Worm (Caenorhabditis elegans): ENCODE data around the gene Y51H4A.1.
A peak's percentile ranks its signal among the peaks of the same experiment; 100 is the strongest.
"Not testable (repeated sequence)": the region's sequence is repeated elsewhere in the genome, so short reads cannot be mapped to it uniquely, and the experiment has no call there.

Y51H4A.1 gene

ce11 chrIV:16482790-16483189 lies 5.7 kb upstream of the Y51H4A.1 start (continued):
- TF ChIP-seq Y75B8A.6 (GFP tag; IDR thresholded peaks at IDR 0.05) (no peak), aha-1 (tag) (peak; percentile 0), snpc-4 (tag; optimal IDR thresholded peaks at IDR 0.05) (no peak), dpl-1 (GFP tag; optimal IDR thresholded peaks at IDR 0.05) (no peak), hif-1 (tag; optimal IDR thresholded peaks at IDR 0.05) (peak in 1 of 2 experiments; percentile 60), ctbp-1 (GFP tag; IDR thresholded peaks at IDR 0.05) (no peak), ama-1 (optimal IDR thresholded peaks at IDR 0.05) (peak; percentile 58), nhr-77 (tag; optimal IDR thresholded peaks at IDR 0.05) (no peak), dmd-6 (GFP tag; IDR thresholded peaks at IDR 0.05) (no peak), arid-1 (GFP tag; conservative IDR thresholded peaks at IDR 0.05) (no peak; the same call in 1 of the 2 replicates), nhr-28 (tag; optimal IDR thresholded peaks at IDR 0.05) (no peak), dmd-8 (GFP tag; IDR thresholded peaks at IDR 0.05) (0 out of 2 replicates have a peak, but pooled peaks have one; percentile 28), Y5F2A.4 (GFP tag; optimal IDR thresholded peaks at IDR 0.05) (no peak), daf-19 (GFP tag; conservative IDR thresholded peaks at IDR 0.05) (no peak)

- peak; percentile 63 for TF ChIP-seq vab-7 (GFP tag; IDR thresholded peaks at IDR 0.05)
- 0 out of 2 replicates have a peak, but pooled peaks have one; percentile 21 for TF ChIP-seq Y48G9A.11 (GFP tag; IDR thresholded peaks at IDR 0.05)
- 0 out of 2 replicates have a peak, but pooled peaks have one; percentile 15 for TF ChIP-seq D1046.2 (GFP tag; IDR thresholded peaks at IDR 0.05)
- TF ChIP-seq snpc-1.2 (GFP tag; IDR thresholded peaks at IDR 0.05), result peak; percentile 95
- TF ChIP-seq lin-38 (GFP tag; IDR thresholded peaks at IDR 0.05), result peak; percentile 60
- TF ChIP-seq madf-5 (GFP tag; IDR thresholded peaks at IDR 0.05), result 0 out of 4 replicates have a peak, but pooled peaks of 1 of the 2 experiments have one; percentile 62
- 0 out of 2 replicates have a peak, but pooled peaks have one; percentile 38 for TF ChIP-seq arid-1 (GFP tag; conservative IDR thresholded peaks at IDR 0.05)
- peak; percentile 9; the same call in 1 of the 2 replicates for TF ChIP-seq zip-11 (GFP tag; IDR thresholded peaks at IDR 0.05)
- peak; percentile 28; the same call in 1 of the 2 replicates for TF ChIP-seq pha-4 (GFP tag; IDR thresholded peaks at IDR 0.05)
- not testable (repeated sequence) for TF ChIP-seq pha-4 (tag; optimal IDR thresholded peaks at IDR 0.05)
Observed at ce11 chrIV:16482143-16482542, 5.0 kb upstream of the Y51H4A.1 start.

- not testable (repeated sequence) for TF ChIP-seq mes-2 (tag; optimal IDR thresholded peaks at IDR 0.05; ENCODE audit: poor library complexity, severe bottlenecking); F37D6.2 (tag; optimal IDR thresholded peaks at IDR 0.05); nhr-77 (tag; optimal IDR thresholded peaks at IDR 0.05)
Observed at ce11 chrIV:16480888-16481287, 3.8 kb upstream of the Y51H4A.1 start, which contains the start of gene Y51H4A.938. Gene Y51H4A.938, plus strand, starts transcription at chrIV:16481188.

- TF ChIP-seq unc-39 (tag; optimal IDR thresholded peaks at IDR 0.05) (no peak), dmd-9 (GFP tag; IDR thresholded peaks at IDR 0.05) (no peak), hlh-11 (tag; optimal IDR thresholded peaks at IDR 0.05) (no peak), aha-1 (tag) (no peak), ces-1 (GFP tag; optimal IDR thresholded peaks at IDR 0.05) (peak; percentile 22), F10B5.3 (tag; optimal IDR thresholded peaks at IDR 0.05) (no peak)
Observed at ce11 chrIV:16476081-16476480, 1.0 kb downstream of the Y51H4A.1 start.

- TF ChIP-seq aly-2 (tag; optimal IDR thresholded peaks at IDR 0.05) (no peak), nhr-102 (tag; optimal IDR thresholded peaks at IDR 0.05) (no peak), lir-3 (tag; optimal IDR thresholded peaks at IDR 0.05) (no peak), dpl-1 (GFP tag; optimal IDR thresholded peaks at IDR 0.05) (no peak), snpc-1.2 (GFP tag; IDR thresholded peaks at IDR 0.05) (peak; percentile 75), F26F4.8 (GFP tag; conservative IDR thresholded peaks at IDR 0.05) (no peak)
Observed at ce11 chrIV:16471569-16471968, 5.5 kb downstream of the Y51H4A.1 start.

Measured in whole organism, L4 larva.